Fruit fly (Drosophila melanogaster): ENCODE data around the gene Ccz1.

DNA sequence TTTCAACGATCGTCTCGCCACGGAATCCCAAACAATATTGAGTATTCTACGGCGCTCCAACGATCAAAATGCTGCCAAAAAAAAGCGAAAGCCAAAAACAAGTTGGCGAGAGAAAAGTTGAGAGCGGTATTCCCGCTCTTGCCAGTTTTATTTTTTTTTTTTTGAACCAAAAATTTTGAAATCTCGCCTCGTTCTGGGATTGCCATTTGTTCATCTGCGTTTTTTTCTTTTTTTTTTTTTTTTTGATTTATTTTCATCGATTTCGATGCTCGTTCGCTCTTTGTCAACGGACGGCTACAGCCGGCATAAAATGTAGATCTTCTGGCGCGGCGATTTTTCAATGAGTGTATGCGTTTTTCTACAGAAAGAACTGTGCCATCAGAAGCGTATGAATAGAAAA is 34.6 kb upstream of the Ccz1 start:
- TF ChIP-seq Myc (optimal IDR thresholded peaks at IDR 0.05) (no peak), lola (GFP tag; optimal IDR thresholded peaks at IDR 0.05) (no peak), sage (GFP tag; optimal IDR thresholded peaks at IDR 0.05) (no peak), OdsH (GFP tag; optimal IDR thresholded peaks at IDR 0.05) (no peak), rgr (GFP tag; optimal IDR thresholded peaks at IDR 0.05) (no peak), psq (GFP tag; optimal IDR thresholded peaks at IDR 0.05) (no peak), Vsx2 (GFP tag; optimal IDR thresholded peaks at IDR 0.05; ENCODE audit: partially characterized antibody) (no peak), br (GFP tag; optimal IDR thresholded peaks at IDR 0.05) (no peak), N (GFP tag; optimal IDR thresholded peaks at IDR 0.05) (no peak)

Data from whole organism, wandering third instar larva.